Worm (Caenorhabditis elegans) whole organism, young adult: Measurements from ENCODE around the gene gspd-1.
A peak's percentile ranks its signal among the peaks of the same experiment; 100 is the strongest.

Source experiments
- B0019.2 ChIP-seq: fragments of 200-800 bp; sonication (Bioruptor generic); conservative IDR thresholded peaks from 2 replicates; pipeline ENCODE4 v1.3.6; 2022; ENCODE audit warnings: missing genetic modification reagents, missing genetic modification characterization, missing compliant biosample characterization
- D2030.7 ChIP-seq: fragments of 200-800 bp; sonication (Bioruptor generic); IDR thresholded peaks from 2 replicates; pipeline ENCODE4 v1.3.6; 2022; ENCODE audit warnings: missing genetic modification reagents, missing genetic modification characterization, missing compliant biosample characterization
- F10E7.11 ChIP-seq: sonication (generic microtip); optimal IDR thresholded peaks from 2 replicates; lab custom pipeline; 2017; ENCODE audit warnings: mild to moderate bottlenecking, missing genetic modification characterization, moderate library complexity, missing compliant biosample characterization
- F22D6.2 ChIP-seq: sonication (generic microtip); optimal IDR thresholded peaks from 2 replicates; lab custom pipeline; 2016; ENCODE audit warnings: mild to moderate bottlenecking, missing genetic modification characterization, missing compliant biosample characterization
- F37B4.10 ChIP-seq: fragments of 200-800 bp; sonication (Bioruptor generic); IDR thresholded peaks from 2 replicates; pipeline ENCODE4 v1.3.6; 2022; ENCODE audit warnings: missing genetic modification characterization, missing compliant biosample characterization
- F39B2.1 ChIP-seq: fragments of 200-800 bp; sonication (Bioruptor generic); IDR thresholded peaks from 2 replicates; pipeline ENCODE4 v1.3.6; 2022; ENCODE audit warnings: missing genetic modification reagents, missing genetic modification characterization, missing compliant biosample characterization
- F49E8.2 ChIP-seq: sonication (generic microtip); optimal IDR thresholded peaks from 3 replicates; lab custom pipeline; 2017; ENCODE audit warnings: missing genetic modification characterization, mild to moderate bottlenecking, missing compliant biosample characterization, antibody characterized with exemption, moderate library complexity; ENCODE audit not compliant: insufficient read depth
- K12H6.12 ChIP-seq: fragments of 200-800 bp; sonication (Bioruptor generic); optimal IDR thresholded peaks from 2 replicates; lab custom pipeline; 2018; ENCODE audit warnings: mild to moderate bottlenecking, missing genetic modification characterization, missing compliant biosample characterization
- Y53F4B.3 ChIP-seq: fragments of 200-800 bp; sonication (Bioruptor generic); IDR thresholded peaks from 2 replicates; pipeline ENCODE4 v1.3.6; 2022; ENCODE audit warnings: missing genetic modification reagents, missing genetic modification characterization, missing compliant biosample characterization
- Y53G8AR.9 ChIP-seq: fragments of 200-800 bp; sonication (Bioruptor generic); conservative IDR thresholded peaks from 2 replicates; pipeline ENCODE4 v1.3.6; 2022; ENCODE audit warnings: missing genetic modification reagents, missing genetic modification characterization, missing compliant biosample characterization
- Y79H2A.3 ChIP-seq: fragments of 200-800 bp; sonication (Bioruptor generic); conservative IDR thresholded peaks from 2 replicates; pipeline ENCODE4 v1.3.6; 2022; ENCODE audit warnings: missing genetic modification reagents, missing genetic modification characterization, missing compliant biosample characterization
- Y95B8A.8 ChIP-seq: fragments of 200-800 bp; sonication (Bioruptor generic); IDR thresholded peaks from 2 replicates; pipeline ENCODE4 v1.3.6; 2022; ENCODE audit warnings: missing genetic modification reagents, missing genetic modification characterization, missing compliant biosample characterization
- bed-1 ChIP-seq: fragments of 200-800 bp; sonication (Bioruptor generic); IDR thresholded peaks from 2 replicates; pipeline ENCODE4 v1.3.6; 2022; ENCODE audit warnings: missing genetic modification reagents, missing genetic modification characterization, missing compliant biosample characterization
- ceh-100 ChIP-seq: fragments of 200-800 bp; sonication (Bioruptor generic); IDR thresholded peaks from 2 replicates; pipeline ENCODE4 v1.3.6; 2022; ENCODE audit warnings: missing genetic modification reagents, missing genetic modification characterization, missing compliant biosample characterization
- ceh-79 ChIP-seq: sonication (generic microtip); optimal IDR thresholded peaks from 2 replicates; lab custom pipeline; 2017; ENCODE audit warnings: mild to moderate bottlenecking, missing genetic modification characterization, missing compliant biosample characterization
- ceh-91 ChIP-seq: fragments of 200-800 bp; sonication (Bioruptor generic); IDR thresholded peaks from 2 replicates; pipeline ENCODE4 v1.3.6; 2022; ENCODE audit warnings: missing genetic modification reagents, missing genetic modification characterization, missing compliant biosample characterization
- die-1 ChIP-seq: sonication (generic microtip); optimal IDR thresholded peaks from 2 replicates; lab custom pipeline; 2016; ENCODE audit warnings: missing genotype, mild to moderate bottlenecking, missing genetic modification characterization, missing compliant biosample characterization
- dox-1 ChIP-seq: fragments of 200-800 bp; sonication (Bioruptor generic); IDR thresholded peaks from 2 replicates; pipeline ENCODE4 v1.3.6; 2022; ENCODE audit warnings: missing genetic modification reagents, missing genetic modification characterization, missing compliant biosample characterization
- efl-1 ChIP-seq: fragments of 150-350 bp; optimal IDR thresholded peaks from 2 replicates; lab custom pipeline; 2014; ENCODE audit warnings: missing biosample characterization, missing genetic modification reagents, missing genetic modification characterization
- egl-44 ChIP-seq: fragments of 200-800 bp; sonication (Bioruptor generic); IDR thresholded peaks from 2 replicates; pipeline ENCODE4 v1.3.6; 2022; ENCODE audit warnings: missing genetic modification reagents, missing genetic modification characterization, missing compliant biosample characterization
- ekl-4 ChIP-seq: fragments of 200-800 bp; sonication (Bioruptor generic); IDR thresholded peaks from 2 replicates; pipeline ENCODE4 v1.3.6; 2022; ENCODE audit warnings: missing genetic modification reagents, missing genetic modification characterization, missing compliant biosample characterization
- him-1 ChIP-seq: sonication (generic microtip); optimal IDR thresholded peaks from 2 replicates; lab custom pipeline; 2016; ENCODE audit warnings: missing genotype, missing genetic modification reagents, missing genetic modification characterization, missing compliant biosample characterization
- hmg-1.2 ChIP-seq: fragments of 200-800 bp; sonication (Bioruptor generic); IDR thresholded peaks from 2 replicates; pipeline ENCODE4 v1.3.6; 2022; ENCODE audit warnings: missing genetic modification reagents, missing genetic modification characterization, missing compliant biosample characterization
- hmg-20 ChIP-seq: fragments of 200-800 bp; sonication (Bioruptor generic); IDR thresholded peaks from 2 replicates; pipeline ENCODE4 v1.3.6; 2022; ENCODE audit warnings: missing genetic modification reagents, missing genetic modification characterization, missing compliant biosample characterization
- hrde-1 ChIP-seq: sonication (generic microtip); optimal IDR thresholded peaks from 2 replicates; lab custom pipeline; 2016; ENCODE audit warnings: missing genetic modification characterization, mild to moderate bottlenecking, missing compliant biosample characterization, moderate library complexity, missing genotype, missing genetic modification reagents, borderline replicate concordance
- hsf-1 ChIP-seq: fragments of 200-800 bp; sonication (Bioruptor generic); IDR thresholded peaks from 2 replicates; pipeline ENCODE4 v1.3.6; 2022; ENCODE audit warnings: missing genetic modification reagents, missing genetic modification characterization, missing compliant biosample characterization
- lag-1 ChIP-seq: fragments of 200-800 bp; sonication (Bioruptor generic); IDR thresholded peaks from 2 replicates; pipeline ENCODE4 v1.3.6; 2022; ENCODE audit warnings: missing genetic modification reagents, missing genetic modification characterization, missing compliant biosample characterization
- lin-26 ChIP-seq: fragments of 200-800 bp; sonication (Bioruptor generic); IDR thresholded peaks from 2 replicates; pipeline ENCODE4 v1.3.6; 2022; ENCODE audit warnings: missing genetic modification reagents, missing genetic modification characterization, missing compliant biosample characterization
- lin-54 ChIP-seq: fragments of 200-800 bp; sonication (Bioruptor generic); optimal IDR thresholded peaks from 2 replicates; lab custom pipeline; 2018; ENCODE audit warnings: mild to moderate bottlenecking, missing genetic modification characterization, missing compliant biosample characterization
- lsl-1 ChIP-seq: fragments of 200-800 bp; sonication (Bioruptor generic); optimal IDR thresholded peaks from 2 replicates; lab custom pipeline; 2018; ENCODE audit warnings: mild to moderate bottlenecking, missing genetic modification characterization, moderate library complexity, missing compliant biosample characterization
- madf-3 ChIP-seq: fragments of 200-800 bp; sonication (Bioruptor generic); IDR thresholded peaks from 2 replicates; pipeline ENCODE4 v1.3.6; 2022; ENCODE audit warnings: missing genetic modification reagents, missing genetic modification characterization, missing compliant biosample characterization
- madf-6 ChIP-seq: fragments of 200-800 bp; sonication (Bioruptor generic); IDR thresholded peaks from 2 replicates; pipeline ENCODE4 v1.3.6; 2022; ENCODE audit warnings: missing genetic modification reagents, missing genetic modification characterization, missing compliant biosample characterization
- madf-8 ChIP-seq: fragments of 200-800 bp; sonication (Bioruptor generic); conservative IDR thresholded peaks from 2 replicates; pipeline ENCODE4 v1.3.6; 2022; ENCODE audit warnings: missing genetic modification reagents, missing genetic modification characterization, missing compliant biosample characterization
- mcd-1 ChIP-seq: fragments of 200-800 bp; sonication (Bioruptor generic); IDR thresholded peaks from 2 replicates; pipeline ENCODE4 v1.3.6; 2022; ENCODE audit warnings: missing genetic modification reagents, missing genetic modification characterization, missing compliant biosample characterization
- nfya-1 ChIP-seq: sonication (generic microtip); optimal IDR thresholded peaks from 2 replicates; lab custom pipeline; 2017; ENCODE audit warnings: antibody characterized with exemption, missing compliant biosample characterization, missing genetic modification characterization, borderline replicate concordance; ENCODE audit not compliant: insufficient read depth
- nfyb-1 ChIP-seq: fragments of 200-800 bp; sonication (Bioruptor generic); IDR thresholded peaks from 2 replicates; pipeline ENCODE4 v1.3.6; 2022; ENCODE audit warnings: missing genetic modification reagents, missing genetic modification characterization, missing compliant biosample characterization
- pbrm-1 ChIP-seq: fragments of 200-800 bp; sonication (Bioruptor generic); IDR thresholded peaks from 2 replicates; pipeline ENCODE4 v1.3.6; 2022; ENCODE audit warnings: missing genetic modification reagents, missing genetic modification characterization, missing compliant biosample characterization
- rcor-1 ChIP-seq: fragments of 200-800 bp; sonication (Bioruptor generic); IDR thresholded peaks from 2 replicates; pipeline ENCODE4 v1.3.6; 2022; ENCODE audit warnings: missing genetic modification reagents, missing genetic modification characterization, missing compliant biosample characterization
- sdz-38 ChIP-seq: sonication (generic microtip); optimal IDR thresholded peaks from 2 replicates; lab custom pipeline; 2016; ENCODE audit warnings: missing genotype, missing genetic modification characterization, missing compliant biosample characterization
- snpc-1.1 ChIP-seq: sonication (generic microtip); optimal IDR thresholded peaks from 2 replicates; lab custom pipeline; 2017; ENCODE audit warnings: missing genetic modification characterization, mild to moderate bottlenecking, missing compliant biosample characterization, antibody characterized with exemption, moderate library complexity, missing genotype, missing genetic modification reagents; ENCODE audit not compliant: insufficient read depth
- snpc-1.3 ChIP-seq: sonication (generic microtip); optimal IDR thresholded peaks from 2 replicates; lab custom pipeline; 2017; ENCODE audit warnings: missing genetic modification characterization, mild to moderate bottlenecking, missing compliant biosample characterization, antibody characterized with exemption, moderate library complexity, missing genotype, missing genetic modification reagents; ENCODE audit not compliant: insufficient read depth
- tbp1 ChIP-seq: fragments of 200-800 bp; sonication (Bioruptor generic); optimal IDR thresholded peaks from 2 replicates; lab custom pipeline; 2018; ENCODE audit warnings: mild to moderate bottlenecking, missing genetic modification characterization, missing compliant biosample characterization
- tlf-1 ChIP-seq: fragments of 200-800 bp; sonication (Bioruptor generic); optimal IDR thresholded peaks from 2 replicates; lab custom pipeline; 2018; ENCODE audit warnings: mild to moderate bottlenecking, missing genetic modification characterization, missing compliant biosample characterization
- unc-130 ChIP-seq: sonication (generic microtip); optimal IDR thresholded peaks from 2 replicates; lab custom pipeline; 2016; ENCODE audit warnings: missing genetic modification reagents, missing genetic modification characterization, missing compliant biosample characterization
- ztf-3 ChIP-seq: fragments of 200-800 bp; sonication (Bioruptor generic); optimal IDR thresholded peaks from 2 replicates; lab custom pipeline; 2018; ENCODE audit warnings: mild to moderate bottlenecking, missing genetic modification characterization, missing compliant biosample characterization

The gspd-1 gene

ce11 chrIV:11340735-11341443 is 23.7 kb downstream of the gspd-1 start:
- TF ChIP-seq hrde-1 (tag; lab: Kevin White, UChicago) (peak; percentile 93), F10E7.11 (tag; lab: Kevin White, UChicago) (no peak), madf-8 (peak; percentile 17; the same call in 1 of the 2 replicates), tlf-1 (GFP tag; lab: Kevin White, UChicago) (peak; percentile 7), dox-1 (peak; percentile 81), F37B4.10 (GFP tag; lab: Robert Waterston, UW) (0 out of 2 replicates have a peak, but pooled peaks have one; percentile 13), F49E8.2 (tag; lab: Kevin White, UChicago) (peak; percentile 60), hsf-1 (GFP tag; lab: Robert Waterston, UW) (peak; percentile 48; the same call in 1 of the 2 replicates), B0019.2 (GFP tag; lab: Robert Waterston, UW) (peak; percentile 49; the same call in 1 of the 2 replicates), ceh-79 (no peak), sdz-38 (tag; lab: Kevin White, UChicago) (no peak), K12H6.12 (tag; lab: Kevin White, UChicago) (no peak), him-1 (tag; lab: Kevin White, UChicago) (peak; percentile 99), egl-44 (GFP tag; lab: Robert Waterston, UW) (peak; percentile 64; the same call in 1 of the 2 replicates), Y79H2A.3 (GFP tag; lab: Robert Waterston, UW) (peak; percentile 83), F22D6.2 (tag; lab: Kevin White, UChicago) (no peak), Y53G8AR.9 (GFP tag; lab: Robert Waterston, UW) (peak; percentile 63), snpc-1.3 (tag; lab: Kevin White, UChicago) (peak; percentile 65), pbrm-1 (GFP tag; lab: Robert Waterston, UW) (peak; percentile 50; the same call in 1 of the 2 replicates), lin-54 (peak; percentile 45), snpc-1.1 (tag; lab: Kevin White, UChicago) (peak; percentile 6), D2030.7 (GFP tag; lab: Robert Waterston, UW) (peak; percentile 51), nfyb-1 (peak; percentile 78), lag-1 (GFP tag; lab: Robert Waterston, UW) (no peak), rcor-1 (GFP tag; lab: Robert Waterston, UW) (peak; percentile 37; the same call in 1 of the 2 replicates), Y95B8A.8 (GFP tag; lab: Robert Waterston, UW) (peak; percentile 82; the same call in 1 of the 2 replicates), Y53F4B.3 (GFP tag; lab: Robert Waterston, UW) (0 out of 2 replicates have a peak, but pooled peaks have one; percentile 11), hmg-1.2 (GFP tag; lab: Robert Waterston, UW) (peak; percentile 32; the same call in 1 of the 2 replicates), F39B2.1 (GFP tag; lab: Robert Waterston, UW) (peak; percentile 90; the same call in 1 of the 2 replicates), lin-26 (peak; percentile 92), ekl-4 (0 out of 2 replicates have a peak, but pooled peaks have one; percentile 53), madf-3 (0 out of 2 replicates have a peak, but pooled peaks have one; percentile 6), unc-130 (GFP tag; lab: Kevin White, UChicago) (no peak), ceh-91 (GFP tag; lab: Robert Waterston, UW) (0 out of 2 replicates have a peak, but pooled peaks have one; percentile 49), mcd-1 (GFP tag; lab: Robert Waterston, UW) (0 out of 2 replicates have a peak, but pooled peaks have one; percentile 34), tbp1 (peak; percentile 7), nfya-1 (tag; lab: Kevin White, UChicago) (no peak), hmg-20 (0 out of 2 replicates have a peak, but pooled peaks have one; percentile 2), ztf-3 (no peak), madf-6 (GFP tag; lab: Robert Waterston, UW) (peak; percentile 71), bed-1 (no peak), die-1 (tag; lab: Kevin White, UChicago) (no peak), lsl-1 (GFP tag; lab: Kevin White, UChicago) (peak; percentile 19), ceh-100 (GFP tag; lab: Robert Waterston, UW) (peak; percentile 39; the same call in 1 of the 2 replicates), efl-1 (GFP tag; lab: Kevin White, UChicago) (peak; percentile 2)
